Fruit fly (Drosophila melanogaster) ovary, adult (tissue): ENCODE measurements around the gene CG5846.

Experiments
- CG17801 ChIP-seq: fragments of 200-800 bp; optimal IDR thresholded peaks from 2 replicates; lab custom pipeline; 2019; ENCODE audit warnings: missing biosample characterization, mild to moderate bottlenecking, missing genetic modification characterization, moderate library complexity; ENCODE audit not compliant: partially characterized antibody

Gene CG5846

dm6 chr2L:9908468-9908967, 48.5 kb downstream of the CG5846 start, which contains the start of gene CG13124:
Gene CG13124 (minus strand): TSS chr2L:9908633.
- peak; percentile 18 for TF ChIP-seq CG17801 (GFP tag; lab: Kevin White, UChicago)

DNA sequence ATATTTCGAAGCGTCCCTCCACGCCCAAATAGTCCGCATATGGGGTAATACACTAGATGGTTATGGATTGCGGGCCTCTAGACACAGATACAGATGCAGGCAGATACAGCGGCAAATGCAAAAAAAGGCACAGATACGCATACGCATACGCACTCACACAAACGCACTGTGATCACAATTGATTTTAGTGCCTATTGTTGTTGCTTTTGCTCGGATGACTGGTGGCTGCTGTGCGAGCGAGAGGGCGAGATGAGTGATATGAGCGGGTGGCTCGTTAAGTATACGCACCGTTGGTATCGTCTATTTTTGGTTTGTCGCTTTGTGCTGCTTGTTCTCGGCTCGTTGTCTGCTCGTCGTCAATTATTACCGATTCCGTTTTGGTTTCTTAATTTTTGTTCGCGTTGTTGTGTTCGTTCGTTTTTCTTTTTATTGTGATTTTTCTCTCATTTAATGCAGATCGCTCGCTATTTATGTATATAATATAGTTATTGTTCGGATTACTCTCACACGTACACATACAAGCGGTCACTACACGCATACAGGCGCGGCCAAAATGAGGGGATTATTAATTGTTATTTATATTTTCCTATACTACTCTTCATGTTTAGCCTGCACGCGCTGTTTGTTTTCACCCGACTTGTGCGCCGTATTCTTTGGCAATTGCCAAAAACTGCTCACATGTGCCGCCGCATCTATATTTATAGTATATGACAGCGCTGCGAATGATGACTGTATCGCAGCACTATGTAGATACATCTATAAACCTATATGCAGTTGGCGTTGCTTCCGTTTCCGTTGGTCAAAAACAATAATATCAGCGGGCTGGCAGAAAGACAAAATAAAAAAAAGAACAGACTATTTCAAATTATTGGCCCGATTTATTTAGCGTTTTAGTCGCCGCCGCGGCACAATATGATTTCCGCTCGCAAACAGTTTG, 49.4 kb downstream of the CG5846 start:
- TF ChIP-seq CG17801 (GFP tag; lab: Kevin White, UChicago): no peak

- no peak for TF ChIP-seq CG17801 (GFP tag; lab: Kevin White, UChicago)
Observed at dm6 chr2L:9906641-9907040, 50.4 kb downstream of the CG5846 start.
